Fruit fly (Drosophila melanogaster): ENCODE results near the gene cDIP.

The cDIP gene

dm6 chr3R:21180391-21180796 lies 19.5 kb upstream of the cDIP start (continued):
- TF ChIP-seq bcd (GFP tag; optimal IDR thresholded peaks at IDR 0.05) (no peak), CG34376 (GFP tag; optimal IDR thresholded peaks at IDR 0.05) (no peak), CG14667 (GFP tag; IDR thresholded peaks at IDR 0.05) (no peak), ci (GFP tag; IDR thresholded peaks at IDR 0.05) (no peak), sob (GFP tag; IDR thresholded peaks at IDR 0.05) (no peak), Dbx (GFP tag; IDR thresholded peaks at IDR 0.05) (no peak), Bdp1 (GFP tag; optimal IDR thresholded peaks at IDR 0.05) (no peak), esg (GFP tag; conservative IDR thresholded peaks at IDR 0.05) (no peak), aop (GFP tag; IDR thresholded peaks at IDR 0.05) (no peak), CG14014 (GFP tag; IDR thresholded peaks at IDR 0.05) (no peak), CG30403 (GFP tag; optimal IDR thresholded peaks at IDR 0.05) (peak; percentile 27), CG11093 (GFP tag; IDR thresholded peaks at IDR 0.05) (no peak), CG32532 (GFP tag; IDR thresholded peaks at IDR 0.05) (peak; percentile 47; the same call in 1 of the 2 replicates), cg (GFP tag; optimal IDR thresholded peaks at IDR 0.05) (no peak), org-1 (GFP tag; optimal IDR thresholded peaks at IDR 0.05) (no peak), Hand (GFP tag; optimal IDR thresholded peaks at IDR 0.05) (peak; percentile 26), Fer3 (tag; optimal IDR thresholded peaks at IDR 0.05) (peak; percentile 29), en (GFP tag; optimal IDR thresholded peaks at IDR 0.05) (no peak), dmrt11E (tag; optimal IDR thresholded peaks at IDR 0.05) (no peak), Taf1 (GFP tag; IDR thresholded peaks at IDR 0.05) (no peak), corto (GFP tag; optimal IDR thresholded peaks at IDR 0.05) (no peak), CG43689 (GFP tag; IDR thresholded peaks at IDR 0.05) (no peak), Blimp-1 (GFP tag; optimal IDR thresholded peaks at IDR 0.05) (no peak), CG5180 (GFP tag; optimal IDR thresholded peaks at IDR 0.05) (no peak), Aef1 (GFP tag; IDR thresholded peaks at IDR 0.05) (no peak), lmd (GFP tag; IDR thresholded peaks at IDR 0.05) (no peak), CG34224 (GFP tag; IDR thresholded peaks at IDR 0.05; ENCODE audit: partially characterized antibody) (no peak), CG9797 (GFP tag; optimal IDR thresholded peaks at IDR 0.05) (no peak), Doc2 (GFP tag; IDR thresholded peaks at IDR 0.05) (no peak), gsb (GFP tag; IDR thresholded peaks at IDR 0.05) (no peak), Hr51 (GFP tag; optimal IDR thresholded peaks at IDR 0.05) (peak in 1 of 2 experiments; percentile 38), yki (optimal IDR thresholded peaks at IDR 0.05) (no peak), ham (GFP tag; IDR thresholded peaks at IDR 0.05) (no peak), Chrac-16 (GFP tag; optimal IDR thresholded peaks at IDR 0.05) (no peak), CG6791 (GFP tag; IDR thresholded peaks at IDR 0.05; ENCODE audit: partially characterized antibody) (no peak), CG18011 (GFP tag; optimal IDR thresholded peaks at IDR 0.05) (no peak), sisA (GFP tag; IDR thresholded peaks at IDR 0.05) (no peak), prd (optimal IDR thresholded peaks at IDR 0.05) (no peak), prd (GFP tag; IDR thresholded peaks at IDR 0.05) (no peak), CG4404 (GFP tag; IDR thresholded peaks at IDR 0.05) (no peak), CG6254 (GFP tag; optimal IDR thresholded peaks at IDR 0.05) (no peak), tup (GFP tag; optimal IDR thresholded peaks at IDR 0.05) (no peak), hth (optimal IDR thresholded peaks at IDR 0.05) (no peak), Mad (GFP tag; optimal IDR thresholded peaks at IDR 0.05) (no peak), amos (GFP tag; IDR thresholded peaks at IDR 0.05; ENCODE audit: partially characterized antibody) (no peak), Lim3 (GFP tag; IDR thresholded peaks at IDR 0.05) (no peak), Hsf (GFP tag; optimal IDR thresholded peaks at IDR 0.05) (no peak), Vsx1 (GFP tag; optimal IDR thresholded peaks at IDR 0.05) (no peak), CTCF (GFP tag; optimal IDR thresholded peaks at IDR 0.05) (no peak), CG1832 (GFP tag; optimal IDR thresholded peaks at IDR 0.05) (no peak), CG4854 (GFP tag; optimal IDR thresholded peaks at IDR 0.05) (no peak), YL-1 (GFP tag; optimal IDR thresholded peaks at IDR 0.05) (no peak), gem (tag; optimal IDR thresholded peaks at IDR 0.05) (peak; percentile 44)

All from whole organism, embryonic.